Worm (Caenorhabditis elegans): ENCODE measurements around the gene vab-3.

ce11 chrX:10542313-10543048, 42.8 kb downstream of the vab-3 start, which contains the start of the genes F59F5.3 and F59F5.4:
- no peak for TF ChIP-seq Y53G8AR.9 (GFP tag; conservative IDR thresholded peaks at IDR 0.05)
- no peak for TF ChIP-seq ekl-4 (GFP tag; IDR thresholded peaks at IDR 0.05)
- no peak for TF ChIP-seq lin-35 (GFP tag; optimal IDR thresholded peaks at IDR 0.05)
- no peak for TF ChIP-seq efl-1 (GFP tag; optimal IDR thresholded peaks at IDR 0.05)
- TF ChIP-seq nhr-27 (tag; optimal IDR thresholded peaks at IDR 0.05), result no peak
- no peak for TF ChIP-seq T07F8.4 (tag; optimal IDR thresholded peaks at IDR 0.05)
- TF ChIP-seq B0035.1 (tag; optimal IDR thresholded peaks at IDR 0.05), result no peak
- TF ChIP-seq unc-62 (GFP tag; optimal IDR thresholded peaks at IDR 0.05), result no peak
- TF ChIP-seq zfh-2 (GFP tag; conservative IDR thresholded peaks at IDR 0.05), result no peak
- TF ChIP-seq unc-130 (GFP tag; optimal IDR thresholded peaks at IDR 0.05), result no peak
- no peak for TF ChIP-seq B0336.3 (GFP tag; IDR thresholded peaks at IDR 0.05)
- TF ChIP-seq ama-1 (optimal IDR thresholded peaks at IDR 0.05), result no peak
- no peak for TF ChIP-seq ama-1 (GFP tag; optimal IDR thresholded peaks at IDR 0.05)
- TF ChIP-seq T26A5.8 (tag; optimal IDR thresholded peaks at IDR 0.05), result no peak

Measured in whole organism, young adult.